Fruit fly (Drosophila melanogaster): ENCODE measurements around the gene CG42779.

- TF ChIP-seq Pif1A (GFP tag; optimal IDR thresholded peaks at IDR 0.05) (no peak), rn (GFP tag; IDR thresholded peaks at IDR 0.05) (no peak), Ets98B (GFP tag; IDR thresholded peaks at IDR 0.05) (no peak), EcR (GFP tag; optimal IDR thresholded peaks at IDR 0.05) (no peak), fd96Ca (GFP tag; IDR thresholded peaks at IDR 0.05) (no peak), CG9948 (tag; optimal IDR thresholded peaks at IDR 0.05) (no peak), gl (tag; optimal IDR thresholded peaks at IDR 0.05) (no peak), CG12605 (GFP tag; IDR thresholded peaks at IDR 0.05) (no peak), Snoo (tag; optimal IDR thresholded peaks at IDR 0.05) (no peak), CG32121 (GFP tag; IDR thresholded peaks at IDR 0.05) (no peak), CG8301 (tag; optimal IDR thresholded peaks at IDR 0.05) (no peak), CG4496 (GFP tag; IDR thresholded peaks at IDR 0.05) (no peak), CG15710 (tag; optimal IDR thresholded peaks at IDR 0.05) (no peak), Pif1B (GFP tag; optimal IDR thresholded peaks at IDR 0.05) (no peak)
Observed at dm6 chr3R:17087977-17088618, 33.3 kb upstream of the CG42779 start, which contains the start of gene cal1.
